Worm (Caenorhabditis elegans): ENCODE results near the gene rab-14.

rab-14 gene

DNA sequence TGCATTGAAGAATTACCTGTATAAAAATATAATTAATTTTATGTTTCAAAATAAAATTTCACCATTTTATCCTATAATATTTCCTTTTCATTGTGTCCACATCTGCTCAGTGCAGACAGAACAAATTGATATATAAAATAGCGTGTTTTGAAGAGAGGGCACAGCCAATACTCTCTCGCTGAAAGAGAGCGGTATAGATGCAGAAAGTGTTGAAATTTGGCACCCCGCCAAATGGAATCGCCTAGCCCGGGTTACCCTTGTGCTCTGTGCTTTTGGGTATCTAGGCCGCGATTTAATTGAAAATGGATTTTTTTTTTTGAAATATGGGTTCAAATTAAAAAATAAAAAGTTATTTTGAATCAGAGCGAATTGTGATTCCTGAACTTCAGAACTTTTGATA, 10.7 kb upstream of the rab-14 start:
- TF ChIP-seq daf-12 (tag; optimal IDR thresholded peaks at IDR 0.05) (no peak), eor-1 (tag; optimal IDR thresholded peaks at IDR 0.05) (no peak), nhr-28 (tag; optimal IDR thresholded peaks at IDR 0.05) (no peak), pha-4 (tag; optimal IDR thresholded peaks at IDR 0.05) (peak; percentile 54), ceh-28 (tag; optimal IDR thresholded peaks at IDR 0.05) (no peak), elt-1 (tag; optimal IDR thresholded peaks at IDR 0.05) (no peak), snpc-4 (tag; optimal IDR thresholded peaks at IDR 0.05) (no peak), nhr-23 (tag; optimal IDR thresholded peaks at IDR 0.05) (no peak), fkh-10 (GFP tag; optimal IDR thresholded peaks at IDR 0.05) (no peak), nhr-43 (tag; optimal IDR thresholded peaks at IDR 0.05; ENCODE audit: poor library complexity, severe bottlenecking) (no peak), nhr-77 (tag; optimal IDR thresholded peaks at IDR 0.05) (no peak), lsy-12 (tag; optimal IDR thresholded peaks at IDR 0.05) (no peak), egl-27 (tag; optimal IDR thresholded peaks at IDR 0.05) (no peak), mdl-1 (tag; optimal IDR thresholded peaks at IDR 0.05) (no peak), ztf-4 (tag; optimal IDR thresholded peaks at IDR 0.05) (no peak), ama-1 (optimal IDR thresholded peaks at IDR 0.05) (no peak), elt-2 (tag; optimal IDR thresholded peaks at IDR 0.05) (peak; percentile 9), jun-1 (tag; optimal IDR thresholded peaks at IDR 0.05) (no peak), ceh-16 (tag; optimal IDR thresholded peaks at IDR 0.05) (no peak), nfya-1 (tag; optimal IDR thresholded peaks at IDR 0.05; ENCODE audit: insufficient read depth) (peak; percentile 38), nhr-237 (tag; optimal IDR thresholded peaks at IDR 0.05) (no peak), nhr-25 (tag; optimal IDR thresholded peaks at IDR 0.05) (no peak), tbx-2 (tag; optimal IDR thresholded peaks at IDR 0.05) (no peak), unc-39 (tag; optimal IDR thresholded peaks at IDR 0.05) (no peak), ztf-11 (tag; optimal IDR thresholded peaks at IDR 0.05) (no peak), ceh-9 (tag; optimal IDR thresholded peaks at IDR 0.05) (no peak), sea-2 (GFP tag; optimal IDR thresholded peaks at IDR 0.05) (no peak), fkh-2 (tag; optimal IDR thresholded peaks at IDR 0.05) (no peak), lin-15B (tag; optimal IDR thresholded peaks at IDR 0.05) (no peak), fos-1 (tag; optimal IDR thresholded peaks at IDR 0.05) (no peak), pqm-1 (tag; optimal IDR thresholded peaks at IDR 0.05) (no peak), lin-39 (tag; optimal IDR thresholded peaks at IDR 0.05) (peak; percentile 58), zag-1 (tag; optimal IDR thresholded peaks at IDR 0.05) (no peak)

DNA sequence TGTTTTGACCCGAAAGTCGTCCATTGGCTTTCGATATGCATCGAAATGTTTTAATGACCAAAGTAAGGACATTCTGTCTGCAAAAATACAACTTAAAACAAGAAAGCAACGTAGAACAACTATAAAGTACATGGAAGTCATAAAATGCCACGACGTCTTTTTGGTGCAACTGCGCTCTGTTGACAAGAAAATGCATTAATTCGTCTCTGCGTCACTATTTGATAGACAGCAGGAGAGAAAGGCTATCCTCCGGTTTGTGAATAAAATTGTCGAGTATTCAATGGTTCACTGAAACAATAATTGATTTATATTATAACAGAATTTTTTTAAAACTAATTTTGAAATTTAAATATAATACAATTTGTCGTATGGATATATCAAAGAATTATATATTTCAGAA, 10.0 kb upstream of the rab-14 start, which contains the start of gene ergi-3:
ergi-3 (minus strand) TSS at position 311 of the 400 bp plus-strand sequence.
- TF ChIP-seq nhr-67 (tag; optimal IDR thresholded peaks at IDR 0.05) = no peak
- TF ChIP-seq nfya-1 (tag; optimal IDR thresholded peaks at IDR 0.05; ENCODE audit: insufficient read depth) = peak; percentile 77
- no peak for TF ChIP-seq daf-12 (tag; optimal IDR thresholded peaks at IDR 0.05)
- no peak for TF ChIP-seq ceh-28 (tag; optimal IDR thresholded peaks at IDR 0.05)
- no peak for TF ChIP-seq ama-1 (optimal IDR thresholded peaks at IDR 0.05)
- TF ChIP-seq elt-3 (tag; optimal IDR thresholded peaks at IDR 0.05) = peak in 1 of 3 experiments; percentile 47
- peak; percentile 78 for TF ChIP-seq lin-15B (tag; optimal IDR thresholded peaks at IDR 0.05)
- no peak for TF ChIP-seq hmg-11 (tag; optimal IDR thresholded peaks at IDR 0.05)
- no peak for TF ChIP-seq nhr-77 (tag; optimal IDR thresholded peaks at IDR 0.05)
- no peak for TF ChIP-seq pqm-1 (tag; optimal IDR thresholded peaks at IDR 0.05)
- no peak for TF ChIP-seq ceh-82 (tag; optimal IDR thresholded peaks at IDR 0.05)
- peak; percentile 45 for TF ChIP-seq elt-2 (tag; optimal IDR thresholded peaks at IDR 0.05)
- peak; percentile 77 for TF ChIP-seq egl-5 (tag; optimal IDR thresholded peaks at IDR 0.05)
- TF ChIP-seq nhr-23 (tag; optimal IDR thresholded peaks at IDR 0.05) = peak; percentile 60
- no peak for TF ChIP-seq ZK546.5 (tag; optimal IDR thresholded peaks at IDR 0.05)
- TF ChIP-seq snpc-4 (tag; optimal IDR thresholded peaks at IDR 0.05) = peak; percentile 68
- TF ChIP-seq jun-1 (tag; optimal IDR thresholded peaks at IDR 0.05) = peak; percentile 50
- TF ChIP-seq pha-4 (tag; optimal IDR thresholded peaks at IDR 0.05) = peak; percentile 82
- TF ChIP-seq fkh-10 (GFP tag; optimal IDR thresholded peaks at IDR 0.05) = no peak
- TF ChIP-seq R02D3.7 (tag; optimal IDR thresholded peaks at IDR 0.05) = no peak
- no peak for TF ChIP-seq tbx-2 (tag; optimal IDR thresholded peaks at IDR 0.05)
- TF ChIP-seq skn-1 (tag; optimal IDR thresholded peaks at IDR 0.05) = no peak
- TF ChIP-seq ztf-4 (tag; optimal IDR thresholded peaks at IDR 0.05) = no peak
- TF ChIP-seq lin-39 (tag; optimal IDR thresholded peaks at IDR 0.05) = peak; percentile 88
- no peak for TF ChIP-seq eor-1 (tag; optimal IDR thresholded peaks at IDR 0.05)
- peak; percentile 75 for TF ChIP-seq nhr-25 (tag; optimal IDR thresholded peaks at IDR 0.05)
